Worm (Caenorhabditis elegans) whole organism, L3 larva: ENCODE measurements around the gene R13A5.7.

Experiments used
- R02D3.7 ChIP-seq: fragments of 150-350 bp; optimal IDR thresholded peaks from 2 replicates; lab custom pipeline; 2014; ENCODE audit warnings: missing biosample characterization, missing genetic modification characterization
- ZK546.5 ChIP-seq: sonication (generic microtip); optimal IDR thresholded peaks from 2 replicates; lab custom pipeline; 2017; ENCODE audit warnings: missing biosample characterization, missing genetic modification characterization
- aly-2 ChIP-seq: fragments of 150-350 bp; optimal IDR thresholded peaks from 2 replicates; lab custom pipeline; 2014; ENCODE audit warnings: missing biosample characterization, missing genetic modification characterization
- ama-1 ChIP-seq: fragments of 150-350 bp; optimal IDR thresholded peaks from 2 replicates; lab custom pipeline; 2018
- ceh-16 ChIP-seq: sonication (generic microtip); optimal IDR thresholded peaks from 2 replicates; lab custom pipeline; 2017; ENCODE audit warnings: missing biosample characterization, missing genetic modification characterization
- ceh-28 ChIP-seq: fragments of 150-350 bp; optimal IDR thresholded peaks from 2 replicates; lab custom pipeline; 2014; ENCODE audit warnings: missing biosample characterization, missing genetic modification reagents, missing genetic modification characterization
- ceh-82 ChIP-seq: fragments of 150-350 bp; optimal IDR thresholded peaks from 2 replicates; lab custom pipeline; 2014; ENCODE audit warnings: missing biosample characterization, missing genetic modification characterization
- daf-12 ChIP-seq: fragments of 150-350 bp; optimal IDR thresholded peaks from 2 replicates; lab custom pipeline; 2014; ENCODE audit warnings: missing biosample characterization, missing genetic modification reagents, missing genetic modification characterization
- egl-27 ChIP-seq: sonication (generic microtip); optimal IDR thresholded peaks from 4 replicates; lab custom pipeline; 2017; ENCODE audit warnings: missing biosample characterization, missing genetic modification reagents, missing genetic modification characterization
- elt-1 ChIP-seq: fragments of 150-350 bp; optimal IDR thresholded peaks from 2 replicates; lab custom pipeline; 2014; ENCODE audit warnings: missing biosample characterization, missing genetic modification characterization
- elt-2 ChIP-seq: sonication (generic microtip); optimal IDR thresholded peaks from 2 replicates; lab custom pipeline; 2016; ENCODE audit warnings: missing genetic modification reagents, mild to moderate bottlenecking, missing genetic modification characterization, missing compliant biosample characterization
- elt-3 ChIP-seq, 3 experiments: fragments of 150-350 bp in 1 of 3; sonication (generic microtip) in 2 of 3; optimal IDR thresholded peaks; 2 replicates in 2 of 3; 4 replicates in 1 of 3; lab custom pipeline; 2014 to 2017; ENCODE audit warnings: missing biosample characterization in 3 of 3, missing genetic modification characterization in 3 of 3
- eor-1 ChIP-seq, 2 experiments: fragments of 150-350 bp; optimal IDR thresholded peaks; 2 replicates each; lab custom pipeline; 2014 to 2018; ENCODE audit warnings: missing biosample characterization in 2 of 2, missing genetic modification characterization in 2 of 2
- fkh-10 ChIP-seq: sonication (generic microtip); optimal IDR thresholded peaks from 2 replicates; lab custom pipeline; 2017; ENCODE audit warnings: missing biosample characterization, missing genetic modification reagents, missing genetic modification characterization
- fkh-2 ChIP-seq: fragments of 150-350 bp; optimal IDR thresholded peaks from 2 replicates; lab custom pipeline; 2014; ENCODE audit warnings: missing biosample characterization, missing genetic modification reagents, missing genetic modification characterization
- jun-1 ChIP-seq: fragments of 150-350 bp; optimal IDR thresholded peaks from 2 replicates; lab custom pipeline; 2014; ENCODE audit warnings: missing biosample characterization, missing genetic modification reagents, missing genetic modification characterization
- lin-39 ChIP-seq: fragments of 150-350 bp; optimal IDR thresholded peaks from 2 replicates; lab custom pipeline; 2018; ENCODE audit warnings: missing biosample characterization, missing genetic modification reagents, missing genetic modification characterization
- lsy-12 ChIP-seq: sonication (generic microtip); optimal IDR thresholded peaks from 2 replicates; lab custom pipeline; 2016; ENCODE audit warnings: mild to moderate bottlenecking, missing genetic modification characterization, missing compliant biosample characterization
- mml-1 ChIP-seq: fragments of 150-350 bp; sonication (generic microtip); optimal IDR thresholded peaks from 3 replicates; lab custom pipeline; 2014; ENCODE audit warnings: missing biosample characterization, missing genetic modification characterization
- nfya-1 ChIP-seq: sonication (generic microtip); optimal IDR thresholded peaks from 2 replicates; lab custom pipeline; 2017; ENCODE audit warnings: missing genetic modification characterization, mild to moderate bottlenecking, missing compliant biosample characterization, antibody characterized with exemption, moderate library complexity; ENCODE audit not compliant: insufficient read depth
- nhr-11 ChIP-seq: fragments of 150-350 bp; optimal IDR thresholded peaks from 2 replicates; lab custom pipeline; 2014; ENCODE audit warnings: missing biosample characterization, missing genetic modification characterization
- nhr-12 ChIP-seq: fragments of 150-350 bp; optimal IDR thresholded peaks from 2 replicates; lab custom pipeline; 2014; ENCODE audit warnings: missing biosample characterization, missing genetic modification characterization
- nhr-23 ChIP-seq: fragments of 150-350 bp; optimal IDR thresholded peaks from 2 replicates; lab custom pipeline; 2014; ENCODE audit warnings: missing biosample characterization, missing genetic modification reagents, missing genetic modification characterization
- nhr-25 ChIP-seq: sonication (generic microtip); optimal IDR thresholded peaks from 2 replicates; lab custom pipeline; 2017; ENCODE audit warnings: missing biosample characterization, missing genetic modification characterization
- nhr-28 ChIP-seq: fragments of 150-350 bp; optimal IDR thresholded peaks from 2 replicates; lab custom pipeline; 2014; ENCODE audit warnings: missing biosample characterization, missing genetic modification characterization
- nhr-43 ChIP-seq: sonication (generic microtip); optimal IDR thresholded peaks from 2 replicates; lab custom pipeline; 2016; ENCODE audit warnings: mild to moderate bottlenecking, missing genetic modification characterization, missing compliant biosample characterization; ENCODE audit not compliant: poor library complexity, severe bottlenecking
- nhr-67 ChIP-seq: fragments of 150-350 bp; optimal IDR thresholded peaks from 2 replicates; lab custom pipeline; 2014; ENCODE audit warnings: missing biosample characterization, missing genetic modification characterization
- nhr-76 ChIP-seq: fragments of 150-350 bp; sonication (generic microtip); optimal IDR thresholded peaks from 5 replicates; lab custom pipeline; 2014; ENCODE audit warnings: missing biosample characterization, missing genetic modification characterization
- nhr-77 ChIP-seq: fragments of 150-350 bp; optimal IDR thresholded peaks from 2 replicates; lab custom pipeline; 2014; ENCODE audit warnings: missing biosample characterization, missing genetic modification characterization
- pha-4 ChIP-seq: fragments of 150-350 bp; optimal IDR thresholded peaks from 2 replicates; lab custom pipeline; 2014; ENCODE audit warnings: missing biosample characterization, missing genetic modification reagents, missing genetic modification characterization
- pqm-1 ChIP-seq: fragments of 150-350 bp; optimal IDR thresholded peaks from 2 replicates; lab custom pipeline; 2017; ENCODE audit warnings: missing biosample characterization, missing genetic modification characterization, inconsistent platforms
- sea-2 ChIP-seq: fragments of 150-350 bp; sonication (generic microtip); optimal IDR thresholded peaks from 4 replicates; lab custom pipeline; 2014; ENCODE audit warnings: missing biosample characterization, missing genetic modification reagents, missing genetic modification characterization
- tbx-2 ChIP-seq: sonication (generic microtip); optimal IDR thresholded peaks from 2 replicates; lab custom pipeline; 2016; ENCODE audit warnings: mild to moderate bottlenecking, missing genetic modification characterization, missing compliant biosample characterization
- ztf-11 ChIP-seq: fragments of 150-350 bp; optimal IDR thresholded peaks from 2 replicates; lab custom pipeline; 2014; ENCODE audit warnings: missing biosample characterization, missing genetic modification characterization
- ztf-4 ChIP-seq: fragments of 150-350 bp; optimal IDR thresholded peaks from 2 replicates; lab custom pipeline; 2014; ENCODE audit warnings: missing biosample characterization, missing genetic modification characterization

R13A5.7 gene

DNA sequence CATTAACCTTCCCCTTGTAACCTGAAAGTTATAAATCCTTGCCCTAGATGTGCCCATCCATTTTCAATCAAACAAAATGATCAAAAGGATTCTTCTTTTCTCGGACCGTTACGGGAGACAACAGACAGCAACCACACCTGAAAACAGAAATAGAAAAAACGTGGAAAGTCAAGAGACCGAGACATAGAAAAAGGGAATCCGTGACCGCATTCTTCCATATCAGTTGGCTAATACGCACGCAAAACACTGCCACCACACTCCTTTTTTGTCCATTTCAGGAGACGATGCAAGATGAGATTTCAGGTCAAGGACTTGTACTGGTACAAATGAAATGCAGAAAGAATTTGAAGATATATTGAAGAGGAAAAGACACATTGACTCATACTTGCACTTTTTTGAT lies 48.4 kb upstream of the R13A5.7 start:
- TF ChIP-seq daf-12 (tag; lab: Kevin White, UChicago) (no peak), nhr-23 (tag; lab: Kevin White, UChicago) (peak; percentile 77)

DNA sequence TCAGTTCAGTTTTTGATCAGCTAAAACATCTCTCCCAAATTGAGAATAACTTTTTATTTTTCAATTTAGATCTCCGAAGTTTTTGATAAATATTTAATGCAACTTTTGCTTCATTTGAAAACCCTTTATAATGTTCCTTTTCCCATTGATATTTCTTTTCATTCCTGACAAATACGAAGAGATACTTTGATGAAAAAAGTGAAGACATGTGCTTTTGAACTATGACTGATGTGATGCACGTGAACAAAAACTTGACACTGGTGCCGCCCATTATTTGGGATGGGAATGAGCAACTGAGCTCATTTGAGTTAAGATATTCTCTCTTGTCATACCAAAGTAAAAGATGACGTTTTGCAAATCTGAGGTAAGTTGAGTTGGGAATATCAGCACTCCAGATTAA lies 46.3 kb upstream of the R13A5.7 start, which contains the start of gene T04A6.1:
Gene T04A6.1, plus strand, starts transcription at position 301 of the 400 bp plus-strand sequence.
- TF ChIP-seq pqm-1 (no peak), nhr-67 (tag; lab: Kevin White, UChicago) (no peak), nhr-12 (tag; lab: Kevin White, UChicago) (no peak), jun-1 (tag; lab: Kevin White, UChicago) (no peak), nhr-28 (tag; lab: Kevin White, UChicago) (no peak), sea-2 (GFP tag; lab: Kevin White, UChicago) (no peak), nhr-11 (tag; lab: Kevin White, UChicago) (no peak), ZK546.5 (tag; lab: Kevin White, UChicago) (no peak), elt-2 (no peak), R02D3.7 (tag; lab: Kevin White, UChicago) (no peak), elt-1 (tag; lab: Kevin White, UChicago) (no peak), eor-1 (tag; optimal IDR thresholded peaks at IDR 0.05; lab: Kevin White, UChicago) (no peak)

DNA sequence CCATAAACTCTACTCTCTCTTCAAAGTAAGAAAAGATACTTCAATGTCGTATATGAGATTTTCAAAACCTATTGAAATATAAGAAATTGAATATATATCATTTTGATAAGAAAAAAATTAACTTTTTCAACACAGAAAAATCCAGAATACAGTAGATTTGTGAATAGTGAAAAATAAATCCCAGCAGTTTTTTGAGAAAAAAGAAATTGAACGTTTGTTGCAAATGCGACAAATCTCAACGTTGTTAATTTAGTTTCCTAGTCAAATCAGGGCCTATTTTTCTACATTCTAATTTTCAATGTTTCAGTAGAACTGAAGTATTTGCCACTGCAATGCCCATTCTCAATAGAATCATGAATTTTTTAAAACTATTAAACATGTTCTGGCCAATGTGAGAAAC lies 44.6 kb upstream of the R13A5.7 start, which contains the start of gene T04A6.2:
Gene T04A6.2, plus strand, starts transcription at position 301 of the 400 bp plus-strand sequence.
- TF ChIP-seq nhr-28 (tag; lab: Kevin White, UChicago) (no peak), ceh-16 (tag; lab: Kevin White, UChicago) (no peak), tbx-2 (tag; lab: Kevin White, UChicago) (no peak), ztf-4 (tag; lab: Kevin White, UChicago) (no peak), ztf-11 (tag; lab: Kevin White, UChicago) (no peak)

DNA sequence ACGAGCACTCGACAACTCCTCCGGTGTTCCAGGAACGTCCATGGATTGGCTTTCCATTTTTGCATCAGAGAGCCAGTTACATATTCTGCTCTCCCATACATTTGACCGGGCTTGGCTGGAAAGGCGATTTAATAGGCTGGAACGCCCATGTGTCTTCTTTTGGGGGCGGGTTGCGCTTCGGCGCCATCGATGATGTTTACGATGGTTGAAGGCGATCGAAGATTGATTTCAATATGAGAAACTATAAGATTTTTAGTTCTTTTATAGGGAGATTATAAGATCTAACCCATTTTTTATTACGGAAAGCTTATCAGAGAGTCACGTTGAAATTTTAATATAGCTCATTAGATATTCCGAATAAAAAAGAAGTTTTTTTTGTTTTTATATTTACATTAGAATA lies 39.2 kb upstream of the R13A5.7 start, which contains the start of gene nsph-4.3:
Gene nsph-4.3, minus strand, starts transcription at position 101 of the 400 bp plus-strand sequence.
- TF ChIP-seq ceh-82 (tag; lab: Kevin White, UChicago) = no peak
- no peak for TF ChIP-seq aly-2
- TF ChIP-seq R02D3.7 (tag; lab: Kevin White, UChicago) = no peak
- no peak for TF ChIP-seq nhr-11 (tag; lab: Kevin White, UChicago)
- TF ChIP-seq nfya-1 (tag; lab: Kevin White, UChicago) = no peak
- no peak for TF ChIP-seq nhr-43 (tag; lab: Kevin White, UChicago)
- TF ChIP-seq pha-4 (tag; lab: Kevin White, UChicago) = no peak
- no peak for TF ChIP-seq nhr-25 (tag; lab: Kevin White, UChicago)
- TF ChIP-seq fkh-2 (tag; lab: Kevin White, UChicago) = no peak
- TF ChIP-seq lsy-12 (tag; lab: Kevin White, UChicago) = no peak
- TF ChIP-seq elt-3 (tag; optimal IDR thresholded peaks at IDR 0.05; lab: Kevin White, UChicago) = no peak
- no peak for TF ChIP-seq nhr-12 (tag; lab: Kevin White, UChicago)
- no peak for TF ChIP-seq jun-1 (tag; lab: Kevin White, UChicago)
- TF ChIP-seq nhr-76 (tag; lab: Kevin White, UChicago) = no peak
- TF ChIP-seq ama-1 (lab: Kevin White, UChicago) = no peak
- no peak for TF ChIP-seq egl-27
- no peak for TF ChIP-seq mml-1 (tag; lab: Kevin White, UChicago)
- TF ChIP-seq fkh-10 (GFP tag; lab: Kevin White, UChicago) = no peak
- no peak for TF ChIP-seq lin-39
- TF ChIP-seq, all 47 proteins: peak for 0

DNA sequence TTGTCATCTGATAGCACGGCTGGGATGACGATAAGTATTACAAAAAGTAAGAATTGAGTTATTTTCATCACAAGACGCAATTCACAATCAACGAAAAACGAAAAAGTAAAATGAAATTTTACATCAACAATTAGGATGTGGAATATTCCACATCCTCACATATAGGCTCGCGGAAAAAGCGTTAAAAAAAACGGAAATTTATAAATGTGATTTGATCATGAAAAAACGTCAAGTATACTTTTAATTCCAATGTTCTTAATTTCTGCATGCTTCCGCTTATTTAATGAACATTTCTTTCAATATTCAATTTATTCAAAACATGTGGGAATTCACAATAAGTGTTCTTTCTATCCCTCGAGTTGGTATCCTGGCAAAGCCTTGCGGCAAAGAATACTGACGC lies 38.3 kb upstream of the R13A5.7 start, which contains the start of gene T04A6.3:
Gene T04A6.3, minus strand, starts transcription at position 101 of the 400 bp plus-strand sequence.
- TF ChIP-seq nhr-77 = no peak
- no peak for TF ChIP-seq ceh-28 (tag; lab: Kevin White, UChicago)
- TF ChIP-seq nhr-25 (tag; lab: Kevin White, UChicago) = no peak
- TF ChIP-seq lin-39 = no peak
- TF ChIP-seq tbx-2 (tag; lab: Kevin White, UChicago) = no peak
- no peak for TF ChIP-seq nhr-76 (tag; lab: Kevin White, UChicago)
- no peak for TF ChIP-seq pqm-1
- TF ChIP-seq nhr-67 (tag; lab: Kevin White, UChicago) = no peak
- no peak for TF ChIP-seq R02D3.7 (tag; lab: Kevin White, UChicago)
